Worm (Caenorhabditis elegans): ENCODE data around the gene F49H12.2.
"Not testable (repeated sequence)": the region's sequence is repeated elsewhere in the genome, so short reads cannot be mapped to it uniquely, and the experiment has no call there.

F49H12.2 gene

ce11 chrX:2048865-2049405, 36.2 kb upstream of the F49H12.2 start:
- TF ChIP-seq let-607 (tag; optimal IDR thresholded peaks at IDR 0.05) (no peak), D2030.7 (GFP tag; IDR thresholded peaks at IDR 0.05) (no peak), F57A8.1 (GFP tag; optimal IDR thresholded peaks at IDR 0.05) (no peak), K11D2.4 (GFP tag; IDR thresholded peaks at IDR 0.05) (no peak), pha-4 (tag; optimal IDR thresholded peaks at IDR 0.05) (no peak), attf-3 (GFP tag; conservative IDR thresholded peaks at IDR 0.05) (no peak), snpc-1.3 (tag; optimal IDR thresholded peaks at IDR 0.05; ENCODE audit: insufficient read depth) (no peak), xnd-1 (tag; optimal IDR thresholded peaks at IDR 0.05) (no peak), K12H6.12 (tag; optimal IDR thresholded peaks at IDR 0.05) (no peak), Y53F4B.3 (GFP tag; IDR thresholded peaks at IDR 0.05) (no peak), him-1 (tag; optimal IDR thresholded peaks at IDR 0.05) (no peak), Y79H2A.3 (GFP tag; conservative IDR thresholded peaks at IDR 0.05) (no peak), nfya-1 (tag; optimal IDR thresholded peaks at IDR 0.05; ENCODE audit: borderline replicate concordance, insufficient read depth) (no peak), fkh-3 (tag; optimal IDR thresholded peaks at IDR 0.05) (no peak), ztf-18 (tag; optimal IDR thresholded peaks at IDR 0.05) (no peak), F57C9.4 (tag; optimal IDR thresholded peaks at IDR 0.05) (no peak)

- TF ChIP-seq tbx-9 (tag; optimal IDR thresholded peaks at IDR 0.05; ENCODE audit: borderline replicate concordance) (no peak), lsl-1 (GFP tag; optimal IDR thresholded peaks at IDR 0.05) (no peak), F37B4.10 (GFP tag; IDR thresholded peaks at IDR 0.05) (no peak), aptf-3 (GFP tag; IDR thresholded peaks at IDR 0.05) (no peak), dox-1 (GFP tag; IDR thresholded peaks at IDR 0.05) (no peak)
These were observed 34.9 kb upstream of the F49H12.2 start for ce11 chrX:2050212-2050611.

- no peak for TF ChIP-seq cebp-1 (GFP tag; IDR thresholded peaks at IDR 0.05)
- TF ChIP-seq cebp-1 (tag; optimal IDR thresholded peaks at IDR 0.05), result no peak
- TF ChIP-seq nhr-80 (tag; optimal IDR thresholded peaks at IDR 0.05), result peak; percentile 39
These were observed 33.5 kb upstream of the F49H12.2 start, which contains the start of gene Y102A11A.1 for ce11 chrX:2051602-2052001. TSS of gene Y102A11A.1 (plus strand) at chrX:2051824.

- peak; percentile 90 for TF ChIP-seq egrh-3 (GFP tag; IDR thresholded peaks at IDR 0.05)
- peak; percentile 61; the same call in 1 of the 2 replicates for TF ChIP-seq Y53F4B.3 (GFP tag; IDR thresholded peaks at IDR 0.05)
These were observed 28.2 kb upstream of the F49H12.2 start for ce11 chrX:2056875-2057274.

- TF ChIP-seq madf-6 (GFP tag; IDR thresholded peaks at IDR 0.05), result peak; percentile 91
- TF ChIP-seq dox-1 (GFP tag; IDR thresholded peaks at IDR 0.05), result peak; percentile 100
- peak; percentile 96 for TF ChIP-seq nfyb-1 (GFP tag; IDR thresholded peaks at IDR 0.05)
- peak; percentile 54; the same call in 1 of the 2 replicates for TF ChIP-seq K11D2.4 (GFP tag; IDR thresholded peaks at IDR 0.05)
- TF ChIP-seq C17E4.6 (GFP tag; IDR thresholded peaks at IDR 0.05), result peak; percentile 42; the same call in 1 of the 2 replicates
- peak; percentile 98 for TF ChIP-seq aptf-3 (GFP tag; IDR thresholded peaks at IDR 0.05)
- TF ChIP-seq ztf-28 (GFP tag; IDR thresholded peaks at IDR 0.05), result peak; percentile 88
- peak; percentile 76 for TF ChIP-seq cebp-1 (GFP tag; IDR thresholded peaks at IDR 0.05)
- not testable (repeated sequence) for TF ChIP-seq cebp-1 (tag; optimal IDR thresholded peaks at IDR 0.05)
- TF ChIP-seq bed-1 (GFP tag; IDR thresholded peaks at IDR 0.05), result peak; percentile 89; the same call in 1 of the 2 replicates
- TF ChIP-seq F39B2.1 (GFP tag; IDR thresholded peaks at IDR 0.05), result peak; percentile 94
- peak; percentile 93 for TF ChIP-seq let-526 (GFP tag; IDR thresholded peaks at IDR 0.05)
- TF ChIP-seq egl-44 (GFP tag; IDR thresholded peaks at IDR 0.05), result peak; percentile 97
- TF ChIP-seq sea-2 (GFP tag; IDR thresholded peaks at IDR 0.05), result peak; percentile 56; the same call in 1 of the 2 replicates
- TF ChIP-seq ceh-91 (GFP tag; IDR thresholded peaks at IDR 0.05), result peak; percentile 77
- peak; percentile 98 for TF ChIP-seq ekl-4 (GFP tag; IDR thresholded peaks at IDR 0.05)
- peak; percentile 98 for TF ChIP-seq rcor-1 (GFP tag; IDR thresholded peaks at IDR 0.05)
- peak; percentile 97 for TF ChIP-seq Y95B8A.8 (GFP tag; IDR thresholded peaks at IDR 0.05)
- TF ChIP-seq D2030.7 (GFP tag; IDR thresholded peaks at IDR 0.05), result peak; percentile 98
- peak; percentile 91; the same call in 1 of the 2 replicates for TF ChIP-seq Y56A3A.18 (GFP tag; IDR thresholded peaks at IDR 0.05)
- TF ChIP-seq aptf-2 (GFP tag; conservative IDR thresholded peaks at IDR 0.05), result peak; percentile 83
These were observed 27.2 kb upstream of the F49H12.2 start for ce11 chrX:2057828-2058418.

Data from whole organism, young adult.